Fruit fly (Drosophila melanogaster): ENCODE data around the gene spdi.

Gene spdi

DNA sequence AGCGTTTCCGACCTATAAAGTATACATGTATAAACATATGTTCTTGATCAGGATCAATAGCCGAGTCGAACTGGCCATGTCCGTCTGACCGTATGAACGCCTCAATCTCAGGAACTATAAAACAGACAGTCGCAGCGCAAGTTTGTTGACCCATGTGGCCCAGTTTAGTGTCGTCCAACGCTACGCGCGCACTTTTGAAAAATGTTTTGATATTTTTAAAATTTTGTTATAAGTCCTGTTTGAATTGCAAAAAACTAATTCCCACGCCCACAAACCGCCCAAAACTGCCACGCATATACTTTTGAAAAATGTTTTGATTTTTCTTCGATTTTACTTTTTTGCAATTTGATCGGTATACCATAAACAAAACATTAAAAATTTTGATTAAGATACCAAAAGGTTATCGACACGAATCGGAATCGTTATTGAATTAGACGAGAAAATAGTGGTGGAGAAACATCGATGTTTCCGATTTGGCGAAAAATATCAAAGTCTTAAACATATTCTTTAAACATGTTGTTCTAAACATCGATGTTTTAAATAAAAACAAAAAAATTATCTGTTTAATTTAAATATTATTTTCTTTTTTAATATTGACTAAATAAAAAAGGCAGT is 26.5 kb upstream of the spdi start (continued):
- no peak for TF ChIP-seq Taf1 (GFP tag; IDR thresholded peaks at IDR 0.05)
- no peak for TF ChIP-seq CG10267 (tag; optimal IDR thresholded peaks at IDR 0.05)
- no peak for TF ChIP-seq dmrt11E (tag; optimal IDR thresholded peaks at IDR 0.05)
- no peak for TF ChIP-seq CG6654 (GFP tag; optimal IDR thresholded peaks at IDR 0.05)
- no peak for TF ChIP-seq Oli (tag; optimal IDR thresholded peaks at IDR 0.05)
- TF ChIP-seq chn (GFP tag; optimal IDR thresholded peaks at IDR 0.05), result no peak
- TF ChIP-seq CG1603 (tag; optimal IDR thresholded peaks at IDR 0.05), result peak; percentile 1
- no peak for TF ChIP-seq ara (GFP tag; IDR thresholded peaks at IDR 0.05)
- no peak for TF ChIP-seq chm (GFP tag; IDR thresholded peaks at IDR 0.05)
- no peak for TF ChIP-seq CG7271 (tag; optimal IDR thresholded peaks at IDR 0.05)
- no peak for TF ChIP-seq CG17912 (GFP tag; optimal IDR thresholded peaks at IDR 0.05)
- TF ChIP-seq CG17612 (GFP tag; IDR thresholded peaks at IDR 0.05), result no peak
- no peak for TF ChIP-seq Dfd (GFP tag; optimal IDR thresholded peaks at IDR 0.05)
- TF ChIP-seq CG15601 (tag; optimal IDR thresholded peaks at IDR 0.05), result no peak
- no peak for TF ChIP-seq sisA (GFP tag; IDR thresholded peaks at IDR 0.05)
- no peak for TF ChIP-seq CG11398 (GFP tag; optimal IDR thresholded peaks at IDR 0.05)
- TF ChIP-seq PHDP (tag; optimal IDR thresholded peaks at IDR 0.05), result no peak
- 0 out of 2 replicates have a peak, but pooled peaks have one; percentile 7 for TF ChIP-seq unc-4 (GFP tag; IDR thresholded peaks at IDR 0.05; ENCODE audit: partially characterized antibody)
- no peak for TF ChIP-seq CG31224 (GFP tag; IDR thresholded peaks at IDR 0.05)
- TF ChIP-seq CG18262 (tag; optimal IDR thresholded peaks at IDR 0.05), result peak; percentile 19
- no peak for TF ChIP-seq Hand (GFP tag; optimal IDR thresholded peaks at IDR 0.05)
- no peak for TF ChIP-seq gsb (GFP tag; IDR thresholded peaks at IDR 0.05)
- no peak for TF ChIP-seq CG6854 (GFP tag; optimal IDR thresholded peaks at IDR 0.05)
- peak; percentile 35; the same call in 1 of the 3 replicates for TF ChIP-seq Opbp (GFP tag; IDR thresholded peaks at IDR 0.05; ENCODE audit: partially characterized antibody)
- peak; percentile 57 for TF ChIP-seq Dref (GFP tag; IDR thresholded peaks at IDR 0.05)
- no peak for TF ChIP-seq Deaf1 (tag; optimal IDR thresholded peaks at IDR 0.05)
- no peak for TF ChIP-seq dpn (GFP tag; optimal IDR thresholded peaks at IDR 0.05)
- no peak for TF ChIP-seq CG15696 (tag; optimal IDR thresholded peaks at IDR 0.05)
- TF ChIP-seq CG2116 (GFP tag; optimal IDR thresholded peaks at IDR 0.05), result peak; percentile 37
- peak; percentile 17; the same call in 1 of the 2 replicates for TF ChIP-seq bbx (GFP tag; IDR thresholded peaks at IDR 0.05; ENCODE audit: partially characterized antibody)
- TF ChIP-seq unpg (GFP tag; optimal IDR thresholded peaks at IDR 0.05), result no peak
- no peak for TF ChIP-seq vvl (GFP tag; IDR thresholded peaks at IDR 0.05)
- TF ChIP-seq CG10431 (GFP tag; optimal IDR thresholded peaks at IDR 0.05), result no peak
- TF ChIP-seq bab2 (GFP tag; optimal IDR thresholded peaks at IDR 0.05), result no peak
- no peak for TF ChIP-seq al (GFP tag; IDR thresholded peaks at IDR 0.05)
- no peak for TF ChIP-seq Hr39 (optimal IDR thresholded peaks at IDR 0.05)
- TF ChIP-seq YL-1 (GFP tag; optimal IDR thresholded peaks at IDR 0.05), result no peak
- TF ChIP-seq fd64A (GFP tag; optimal IDR thresholded peaks at IDR 0.05), result no peak
- TF ChIP-seq grn (GFP tag; optimal IDR thresholded peaks at IDR 0.05), result no peak
- no peak for TF ChIP-seq CG13424 (tag; optimal IDR thresholded peaks at IDR 0.05)
- TF ChIP-seq CG17361 (GFP tag; IDR thresholded peaks at IDR 0.05), result no peak
- no peak for TF ChIP-seq klu (GFP tag; IDR thresholded peaks at IDR 0.05)
- TF ChIP-seq sqz (GFP tag; optimal IDR thresholded peaks at IDR 0.05), result no peak
- TF ChIP-seq danr (GFP tag; IDR thresholded peaks at IDR 0.05), result no peak
- no peak for TF ChIP-seq usp (GFP tag; optimal IDR thresholded peaks at IDR 0.05)
- no peak for TF ChIP-seq Lhr (GFP tag; optimal IDR thresholded peaks at IDR 0.05)
- TF ChIP-seq CG10462 (GFP tag; optimal IDR thresholded peaks at IDR 0.05), result no peak
- 0 out of 3 replicates have a peak, but pooled peaks have one; percentile 34 for TF ChIP-seq CG7963 (GFP tag; IDR thresholded peaks at IDR 0.05; ENCODE audit: partially characterized antibody)
- peak; percentile 21 for TF ChIP-seq Sry-δ (GFP tag; optimal IDR thresholded peaks at IDR 0.05)
- TF ChIP-seq NK7.1 (GFP tag; optimal IDR thresholded peaks at IDR 0.05), result no peak
- no peak for TF ChIP-seq CG5953 (GFP tag; IDR thresholded peaks at IDR 0.05)
